Fruit fly (Drosophila melanogaster): ENCODE measurements around the gene CG31088.
A peak's percentile ranks its signal among the peaks of the same experiment; 100 is the strongest.

The CG31088 gene

dm6 chr3R:15984483-15985118 lies 33.9 kb upstream of the CG31088 start (continued):
- TF ChIP-seq Dip3 (GFP tag; optimal IDR thresholded peaks at IDR 0.05) (no peak), Drgx (GFP tag; IDR thresholded peaks at IDR 0.05) (peak; percentile 80), wdn (GFP tag; IDR thresholded peaks at IDR 0.05) (no peak), CG9727 (GFP tag; optimal IDR thresholded peaks at IDR 0.05) (peak; percentile 73), Xbp1 (GFP tag; optimal IDR thresholded peaks at IDR 0.05) (peak; percentile 30), CG8765 (GFP tag; IDR thresholded peaks at IDR 0.05) (no peak), YL-1 (GFP tag; optimal IDR thresholded peaks at IDR 0.05) (no peak), crc (GFP tag; optimal IDR thresholded peaks at IDR 0.05) (no peak), Mad (GFP tag; optimal IDR thresholded peaks at IDR 0.05) (no peak), Vsx1 (GFP tag; optimal IDR thresholded peaks at IDR 0.05) (no peak), ham (GFP tag; IDR thresholded peaks at IDR 0.05) (no peak), cad (GFP tag; optimal IDR thresholded peaks at IDR 0.05) (no peak), CG7963 (GFP tag; IDR thresholded peaks at IDR 0.05; ENCODE audit: partially characterized antibody) (no peak), CG10321 (GFP tag; IDR thresholded peaks at IDR 0.05) (no peak), so (GFP tag; IDR thresholded peaks at IDR 0.05) (0 out of 3 replicates have a peak, but pooled peaks have one; percentile 26), HmgZ (tag; optimal IDR thresholded peaks at IDR 0.05) (no peak), trem (tag; optimal IDR thresholded peaks at IDR 0.05) (peak; percentile 39), CG12236 (GFP tag; optimal IDR thresholded peaks at IDR 0.05) (no peak), ro (GFP tag; IDR thresholded peaks at IDR 0.05) (no peak), peb (GFP tag; IDR thresholded peaks at IDR 0.05) (no peak), CG2116 (GFP tag; optimal IDR thresholded peaks at IDR 0.05) (no peak), CG2120 (GFP tag; optimal IDR thresholded peaks at IDR 0.05) (peak; percentile 38), CG34376 (GFP tag; optimal IDR thresholded peaks at IDR 0.05) (peak; percentile 44), Atf-2 (GFP tag; optimal IDR thresholded peaks at IDR 0.05) (no peak), gt (GFP tag; IDR thresholded peaks at IDR 0.05) (no peak), eyg (GFP tag; optimal IDR thresholded peaks at IDR 0.05) (no peak), CG17385 (GFP tag; optimal IDR thresholded peaks at IDR 0.05) (peak; percentile 8), sug (tag; optimal IDR thresholded peaks at IDR 0.05) (no peak), tna (GFP tag; IDR thresholded peaks at IDR 0.05; ENCODE audit: partially characterized antibody) (no peak), CG8944 (GFP tag; optimal IDR thresholded peaks at IDR 0.05) (no peak), CG10147 (GFP tag; optimal IDR thresholded peaks at IDR 0.05) (no peak), Hand (GFP tag; optimal IDR thresholded peaks at IDR 0.05) (no peak), CG10209 (GFP tag; optimal IDR thresholded peaks at IDR 0.05) (peak; percentile 49), crol (GFP tag; IDR thresholded peaks at IDR 0.05) (peak; percentile 93), CG16815 (GFP tag; optimal IDR thresholded peaks at IDR 0.05) (peak; percentile 10), Hsf (GFP tag; optimal IDR thresholded peaks at IDR 0.05) (peak; percentile 43), CG10979 (tag; optimal IDR thresholded peaks at IDR 0.05) (peak; percentile 76), insv (GFP tag; optimal IDR thresholded peaks at IDR 0.05) (no peak), B-H1 (GFP tag; IDR thresholded peaks at IDR 0.05) (no peak), Ptx1 (GFP tag; IDR thresholded peaks at IDR 0.05) (0 out of 2 replicates have a peak, but pooled peaks have one; percentile 29), da (GFP tag; optimal IDR thresholded peaks at IDR 0.05) (no peak), CG13287 (GFP tag; IDR thresholded peaks at IDR 0.05; ENCODE audit: partially characterized antibody) (no peak), sc (optimal IDR thresholded peaks at IDR 0.05) (no peak), sc (GFP tag; optimal IDR thresholded peaks at IDR 0.05) (no peak), wor (GFP tag; IDR thresholded peaks at IDR 0.05) (no peak), dmrt11E (tag; optimal IDR thresholded peaks at IDR 0.05) (peak; percentile 79), CG18599 (GFP tag; optimal IDR thresholded peaks at IDR 0.05) (peak; percentile 55), zfh2 (GFP tag; optimal IDR thresholded peaks at IDR 0.05) (no peak), ci (GFP tag; IDR thresholded peaks at IDR 0.05) (no peak), H2.0 (GFP tag; IDR thresholded peaks at IDR 0.05) (0 out of 2 replicates have a peak, but pooled peaks have one; percentile 25), klu (GFP tag; IDR thresholded peaks at IDR 0.05) (no peak)
